Worm (Caenorhabditis elegans): ENCODE data around the gene ins-10.
A peak's percentile ranks its signal among the peaks of the same experiment; 100 is the strongest.

ins-10 gene

ce11 chrV:14006819-14007218, 26.9 kb upstream of the ins-10 start:
- no peak for TF ChIP-seq T22C8.4 (GFP tag; IDR thresholded peaks at IDR 0.05)
- TF ChIP-seq ztf-29 (GFP tag; IDR thresholded peaks at IDR 0.05): no peak
- no peak for TF ChIP-seq klf-2 (GFP tag; conservative IDR thresholded peaks at IDR 0.05)
- no peak for TF ChIP-seq ref-1 (GFP tag; conservative IDR thresholded peaks at IDR 0.05)
- TF ChIP-seq cog-1 (tag; optimal IDR thresholded peaks at IDR 0.05): no peak
- no peak for TF ChIP-seq ztf-23 (GFP tag; IDR thresholded peaks at IDR 0.05)
- 0 out of 2 replicates have a peak, but pooled peaks have one; percentile 4 for TF ChIP-seq flt-1 (GFP tag; IDR thresholded peaks at IDR 0.05)

ce11 chrV:14008353-14008859, 25.3 kb upstream of the ins-10 start:
- TF ChIP-seq med-1 (GFP tag; optimal IDR thresholded peaks at IDR 0.05; ENCODE audit: insufficient read depth) (no peak), cog-1 (tag; optimal IDR thresholded peaks at IDR 0.05) (no peak), T22C8.4 (GFP tag; IDR thresholded peaks at IDR 0.05) (0 out of 2 replicates have a peak, but pooled peaks have one; percentile 10), tab-1 (GFP tag; IDR thresholded peaks at IDR 0.05) (no peak)

- no peak for TF ChIP-seq ztf-29 (GFP tag; IDR thresholded peaks at IDR 0.05)
- TF ChIP-seq klf-2 (GFP tag; conservative IDR thresholded peaks at IDR 0.05): no peak
- no peak for TF ChIP-seq tab-1 (GFP tag; IDR thresholded peaks at IDR 0.05)
- TF ChIP-seq cog-1 (tag; optimal IDR thresholded peaks at IDR 0.05): no peak
- TF ChIP-seq ref-1 (GFP tag; conservative IDR thresholded peaks at IDR 0.05): no peak
- TF ChIP-seq ztf-23 (GFP tag; IDR thresholded peaks at IDR 0.05): no peak
Observed at ce11 chrV:14010021-14010420, 23.7 kb upstream of the ins-10 start.

- TF ChIP-seq ref-1 (GFP tag; conservative IDR thresholded peaks at IDR 0.05) (no peak), med-1 (GFP tag; optimal IDR thresholded peaks at IDR 0.05; ENCODE audit: insufficient read depth) (no peak), cog-1 (tag; optimal IDR thresholded peaks at IDR 0.05) (no peak), ztf-23 (GFP tag; IDR thresholded peaks at IDR 0.05) (0 out of 2 replicates have a peak, but pooled peaks have one; percentile 33), flt-1 (GFP tag; IDR thresholded peaks at IDR 0.05) (0 out of 2 replicates have a peak, but pooled peaks have one; percentile 18), ztf-29 (GFP tag; IDR thresholded peaks at IDR 0.05) (no peak)
Observed at ce11 chrV:14011427-14011826, 22.3 kb upstream of the ins-10 start.

- TF ChIP-seq tab-1 (GFP tag; IDR thresholded peaks at IDR 0.05): no peak
- TF ChIP-seq cog-1 (tag; optimal IDR thresholded peaks at IDR 0.05): peak; percentile 20
- no peak for TF ChIP-seq ztf-23 (GFP tag; IDR thresholded peaks at IDR 0.05)
- TF ChIP-seq ref-1 (GFP tag; conservative IDR thresholded peaks at IDR 0.05): no peak
Observed at ce11 chrV:14012002-14012554, 21.7 kb upstream of the ins-10 start, which contains the start of the genes ddx-17 and aip-1. Gene ddx-17 (minus strand): TSS chrV:14012052. Gene aip-1 (plus strand): TSS chrV:14012333.

- TF ChIP-seq ztf-23 (GFP tag; IDR thresholded peaks at IDR 0.05): no peak
- no peak for TF ChIP-seq ztf-29 (GFP tag; IDR thresholded peaks at IDR 0.05)
- no peak for TF ChIP-seq tab-1 (GFP tag; IDR thresholded peaks at IDR 0.05)
- no peak for TF ChIP-seq med-1 (GFP tag; optimal IDR thresholded peaks at IDR 0.05; ENCODE audit: insufficient read depth)
Observed at ce11 chrV:14013638-14014037, 20.1 kb upstream of the ins-10 start.

- TF ChIP-seq flt-1 (GFP tag; IDR thresholded peaks at IDR 0.05) (no peak), med-1 (GFP tag; optimal IDR thresholded peaks at IDR 0.05; ENCODE audit: insufficient read depth) (no peak), ztf-23 (GFP tag; IDR thresholded peaks at IDR 0.05) (no peak), ztf-29 (GFP tag; IDR thresholded peaks at IDR 0.05) (no peak), klf-2 (GFP tag; conservative IDR thresholded peaks at IDR 0.05) (no peak)
Observed at ce11 chrV:14014395-14014794, 19.4 kb upstream of the ins-10 start, which contains the start of gene end-3. Gene end-3 (plus strand): TSS chrV:14014695.

ce11 chrV:14017476-14017875, 16.3 kb upstream of the ins-10 start, which contains the start of gene srh-308:
Gene srh-308 (minus strand): TSS chrV:14017576.
- TF ChIP-seq T22C8.4 (GFP tag; IDR thresholded peaks at IDR 0.05): no peak
- TF ChIP-seq med-1 (GFP tag; optimal IDR thresholded peaks at IDR 0.05; ENCODE audit: insufficient read depth): no peak
- TF ChIP-seq flt-1 (GFP tag; IDR thresholded peaks at IDR 0.05): no peak
- TF ChIP-seq cog-1 (tag; optimal IDR thresholded peaks at IDR 0.05): no peak
- no peak for TF ChIP-seq klf-2 (GFP tag; conservative IDR thresholded peaks at IDR 0.05)
- no peak for TF ChIP-seq ref-1 (GFP tag; conservative IDR thresholded peaks at IDR 0.05)
- no peak for TF ChIP-seq ztf-29 (GFP tag; IDR thresholded peaks at IDR 0.05)
- no peak for TF ChIP-seq ztf-23 (GFP tag; IDR thresholded peaks at IDR 0.05)
- TF ChIP-seq tab-1 (GFP tag; IDR thresholded peaks at IDR 0.05): no peak

ce11 chrV:14018640-14019039, 15.1 kb upstream of the ins-10 start, which contains the start of the genes mtl-2 and T08G5.1:
Gene mtl-2 (minus strand): TSS chrV:14018673.
Gene T08G5.1 (plus strand): TSS chrV:14018766.
- TF ChIP-seq cog-1 (tag; optimal IDR thresholded peaks at IDR 0.05): no peak
- no peak for TF ChIP-seq ztf-29 (GFP tag; IDR thresholded peaks at IDR 0.05)
- TF ChIP-seq T22C8.4 (GFP tag; IDR thresholded peaks at IDR 0.05): no peak
- TF ChIP-seq ref-1 (GFP tag; conservative IDR thresholded peaks at IDR 0.05): no peak

- no peak for TF ChIP-seq ref-1 (GFP tag; conservative IDR thresholded peaks at IDR 0.05)
- TF ChIP-seq ztf-29 (GFP tag; IDR thresholded peaks at IDR 0.05): no peak
- no peak for TF ChIP-seq klf-2 (GFP tag; conservative IDR thresholded peaks at IDR 0.05)
- no peak for TF ChIP-seq tab-1 (GFP tag; IDR thresholded peaks at IDR 0.05)
- no peak for TF ChIP-seq cog-1 (tag; optimal IDR thresholded peaks at IDR 0.05)
- no peak for TF ChIP-seq flt-1 (GFP tag; IDR thresholded peaks at IDR 0.05)
- no peak for TF ChIP-seq med-1 (GFP tag; optimal IDR thresholded peaks at IDR 0.05; ENCODE audit: insufficient read depth)
- no peak for TF ChIP-seq ztf-23 (GFP tag; IDR thresholded peaks at IDR 0.05)
- TF ChIP-seq T22C8.4 (GFP tag; IDR thresholded peaks at IDR 0.05): no peak
Observed at ce11 chrV:14023074-14023473, 10.7 kb upstream of the ins-10 start, which contains the start of gene T08G5.15. Gene T08G5.15 (minus strand): TSS chrV:14023174.

All from whole organism, midembryonic.